Worm (Caenorhabditis elegans) whole organism, L2 larva: ENCODE results near the gene nipi-4.

Source experiments
- ceh-82 ChIP-seq: fragments of 150-350 bp; optimal IDR thresholded peaks from 2 replicates; lab custom pipeline; 2014; ENCODE audit warnings: missing biosample characterization, missing genetic modification characterization
- egl-27 ChIP-seq: sonication (generic microtip); optimal IDR thresholded peaks from 3 replicates; lab custom pipeline; 2017; ENCODE audit warnings: missing biosample characterization, missing genetic modification reagents, missing genetic modification characterization
- nhr-25 ChIP-seq: fragments of 150-350 bp; sonication (generic microtip); optimal IDR thresholded peaks from 3 replicates; lab custom pipeline; 2014; ENCODE audit warnings: missing biosample characterization, missing genetic modification characterization

ce11 chrV:7822655-7823054 lies 48.0 kb downstream of the nipi-4 start:
- TF ChIP-seq ceh-82 (tag; lab: Kevin White, UChicago) (no peak), egl-27 (tag; lab: Kevin White, UChicago) (peak; percentile 19), nhr-25 (tag; lab: Kevin White, UChicago) (no peak)
